Fruit fly (Drosophila melanogaster) whole organism, embryonic: ENCODE data around the gene bb8.

Experiments
- Antp ChIP-seq: fragments of 200-800 bp; sonication (Bioruptor generic); optimal IDR thresholded peaks from 3 replicates; lab custom pipeline; 2016; ENCODE audit warnings: missing biosample characterization, missing genetic modification characterization
- BEAF-32 ChIP-seq: fragments of 200-800 bp; sonication (Bioruptor generic); optimal IDR thresholded peaks from 3 replicates; lab custom pipeline; 2017; ENCODE audit warnings: missing biosample characterization, missing genetic modification characterization, mild to moderate bottlenecking, moderate library complexity, missing genetic modification reagents
- Bgb ChIP-seq: fragments of 200-800 bp; sonication (Bioruptor generic); IDR thresholded peaks from 2 replicates; pipeline ENCODE4 v1.3.6; 2022; ENCODE audit warnings: missing biosample characterization, missing genetic modification characterization; ENCODE audit not compliant: partially characterized antibody
- CG10209 ChIP-seq: fragments of 200-800 bp; sonication (Bioruptor generic); optimal IDR thresholded peaks from 3 replicates; lab custom pipeline; 2017; ENCODE audit warnings: missing biosample characterization, mild to moderate bottlenecking, missing genetic modification characterization, missing genetic modification reagents
- CG10462 ChIP-seq: fragments of 200-800 bp; sonication (Bioruptor generic); optimal IDR thresholded peaks from 2 replicates; lab custom pipeline; 2016; ENCODE audit warnings: missing biosample characterization, missing genetic modification characterization
- CG11085 ChIP-seq: fragments of 200-800 bp; sonication (Bioruptor generic); IDR thresholded peaks from 2 replicates; pipeline ENCODE4 v1.3.6; 2022; ENCODE audit warnings: missing biosample characterization, missing genetic modification characterization
- CG11093 ChIP-seq: fragments of 200-800 bp; sonication (Bioruptor generic); IDR thresholded peaks from 3 replicates; pipeline ENCODE4 v1.3.6; 2022; ENCODE audit warnings: missing biosample characterization, missing genetic modification characterization
- CG14965 ChIP-seq: fragments of 200-800 bp; sonication (Bioruptor generic); optimal IDR thresholded peaks from 2 replicates; lab custom pipeline; 2016; ENCODE audit warnings: missing biosample characterization, missing genetic modification characterization, borderline replicate concordance
- CG18011 ChIP-seq: fragments of 200-800 bp; sonication (Bioruptor generic); optimal IDR thresholded peaks from 2 replicates; lab custom pipeline; 2017; ENCODE audit warnings: missing biosample characterization, missing genetic modification characterization, mild to moderate bottlenecking, moderate library complexity, missing genotype
- CG3065 ChIP-seq: fragments of 200-800 bp; sonication (Bioruptor generic); optimal IDR thresholded peaks from 2 replicates; lab custom pipeline; 2016; ENCODE audit warnings: missing biosample characterization, missing genetic modification characterization
- CG34422 ChIP-seq: fragments of 200-800 bp; sonication (Bioruptor generic); IDR thresholded peaks from 3 replicates; pipeline ENCODE4 v1.3.6; 2022; ENCODE audit warnings: missing biosample characterization, missing genetic modification characterization
- CG3995 ChIP-seq: fragments of 200-800 bp; sonication (Bioruptor generic); optimal IDR thresholded peaks from 3 replicates; lab custom pipeline; 2016; ENCODE audit warnings: missing biosample characterization, missing genetic modification characterization
- CG4282 ChIP-seq: fragments of 200-800 bp; sonication (Bioruptor generic); optimal IDR thresholded peaks from 2 replicates; lab custom pipeline; 2016; ENCODE audit warnings: missing biosample characterization, missing genetic modification characterization
- CG4424 ChIP-seq: fragments of 200-800 bp; sonication (Bioruptor generic); optimal IDR thresholded peaks from 3 replicates; lab custom pipeline; 2016; ENCODE audit warnings: missing biosample characterization, missing genetic modification characterization
- CG5953 ChIP-seq: fragments of 200-800 bp; sonication (Bioruptor generic); IDR thresholded peaks from 2 replicates; pipeline ENCODE4 v1.3.6; 2022; ENCODE audit warnings: missing biosample characterization, missing genetic modification characterization
- CG8765 ChIP-seq: fragments of 200-800 bp; sonication (Bioruptor generic); IDR thresholded peaks from 2 replicates; pipeline ENCODE4 v1.3.6; 2022; ENCODE audit warnings: missing biosample characterization, missing genetic modification characterization
- CG9215 ChIP-seq: fragments of 200-800 bp; sonication (Bioruptor generic); IDR thresholded peaks from 2 replicates; pipeline ENCODE4 v1.3.6; 2022; ENCODE audit warnings: missing biosample characterization, missing genetic modification characterization
- D19A ChIP-seq: fragments of 200-800 bp; optimal IDR thresholded peaks from 3 replicates; lab custom pipeline; 2019; ENCODE audit warnings: missing biosample characterization, mild to moderate bottlenecking, missing genetic modification characterization, moderate library complexity
- Drgx ChIP-seq: fragments of 200-800 bp; sonication (Bioruptor generic); IDR thresholded peaks from 2 replicates; pipeline ENCODE4 v1.3.6; 2022; ENCODE audit warnings: missing biosample characterization, missing genetic modification characterization
- E2f1 ChIP-seq: fragments of 200-800 bp; sonication (Bioruptor generic); IDR thresholded peaks from 2 replicates; pipeline ENCODE4 v1.3.6; 2022; ENCODE audit warnings: missing biosample characterization, missing genetic modification characterization
- Fer1 ChIP-seq: fragments of 200-800 bp; sonication (Bioruptor generic); optimal IDR thresholded peaks from 2 replicates; lab custom pipeline; 2017; ENCODE audit warnings: missing biosample characterization, mild to moderate bottlenecking, missing genetic modification characterization
- Meics ChIP-seq: fragments of 200-800 bp; sonication (Bioruptor generic); optimal IDR thresholded peaks from 2 replicates; lab custom pipeline; 2017; ENCODE audit warnings: missing biosample characterization, mild to moderate bottlenecking, missing genetic modification characterization
- Myb ChIP-seq: fragments of 200-800 bp; sonication (Bioruptor generic); optimal IDR thresholded peaks from 2 replicates; lab custom pipeline; 2016; ENCODE audit warnings: missing biosample characterization, missing genetic modification characterization
- NC2β ChIP-seq: fragments of 200-800 bp; sonication (Bioruptor generic); optimal IDR thresholded peaks from 2 replicates; lab custom pipeline; 2016; ENCODE audit warnings: missing biosample characterization, missing genetic modification characterization
- NfI ChIP-seq: fragments of 200-800 bp; sonication (Bioruptor generic); optimal IDR thresholded peaks from 3 replicates; lab custom pipeline; 2018; ENCODE audit warnings: missing biosample characterization, mild to moderate bottlenecking, missing genetic modification characterization, moderate library complexity
- Spps ChIP-seq: fragments of 200-800 bp; sonication (Bioruptor generic); optimal IDR thresholded peaks from 2 replicates; lab custom pipeline; 2018; ENCODE audit warnings: missing biosample characterization, mild to moderate bottlenecking, missing genetic modification characterization
- Ssrp ChIP-seq: fragments of 200-800 bp; sonication (Bioruptor generic); optimal IDR thresholded peaks from 2 replicates; lab custom pipeline; 2018; ENCODE audit warnings: missing biosample characterization, mild to moderate bottlenecking, missing genetic modification characterization, moderate library complexity
- cas ChIP-seq: fragments of 200-800 bp; sonication (Bioruptor generic); IDR thresholded peaks from 2 replicates; pipeline ENCODE4 v1.3.6; 2022; ENCODE audit warnings: missing biosample characterization, missing genetic modification characterization
- caup ChIP-seq: fragments of 200-800 bp; sonication (Bioruptor generic); optimal IDR thresholded peaks from 3 replicates; lab custom pipeline; 2017; ENCODE audit warnings: missing biosample characterization, mild to moderate bottlenecking, missing genetic modification characterization, moderate library complexity; ENCODE audit not compliant: severe bottlenecking
- corto ChIP-seq: fragments of 200-800 bp; sonication (Bioruptor generic); optimal IDR thresholded peaks from 2 replicates; lab custom pipeline; 2016; ENCODE audit warnings: missing biosample characterization, mild to moderate bottlenecking, missing genetic modification characterization, moderate library complexity
- danr ChIP-seq: fragments of 200-800 bp; sonication (Bioruptor generic); IDR thresholded peaks from 2 replicates; pipeline ENCODE4 v1.3.6; 2022; ENCODE audit warnings: missing biosample characterization, missing genetic modification characterization
- fd96Cb ChIP-seq: fragments of 200-800 bp; sonication (Bioruptor generic); optimal IDR thresholded peaks from 2 replicates; lab custom pipeline; 2018; ENCODE audit warnings: missing biosample characterization, mild to moderate bottlenecking, missing genetic modification characterization, moderate library complexity
- gsb ChIP-seq: fragments of 200-800 bp; sonication (Bioruptor generic); IDR thresholded peaks from 2 replicates; pipeline ENCODE4 v1.3.6; 2022; ENCODE audit warnings: missing biosample characterization, missing genetic modification characterization
- hth ChIP-seq: fragments of >200 bp; optimal IDR thresholded peaks from 2 replicates; lab custom pipeline; 2017; ENCODE audit warnings: inconsistent platforms
- inv ChIP-seq: fragments of 200-800 bp; sonication (Bioruptor generic); IDR thresholded peaks from 2 replicates; pipeline ENCODE4 v1.3.6; 2022; ENCODE audit warnings: missing biosample characterization, missing genetic modification characterization; ENCODE audit not compliant: partially characterized antibody
- jumu ChIP-seq: fragments of 200-800 bp; sonication (Bioruptor generic); optimal IDR thresholded peaks from 3 replicates; lab custom pipeline; 2016; ENCODE audit warnings: missing biosample characterization, missing genetic modification characterization
- kah ChIP-seq: fragments of 200-800 bp; sonication (Bioruptor generic); optimal IDR thresholded peaks from 2 replicates; lab custom pipeline; 2018; ENCODE audit warnings: missing biosample characterization, mild to moderate bottlenecking, missing genetic modification characterization
- luna ChIP-seq: fragments of 200-800 bp; sonication (Bioruptor generic); optimal IDR thresholded peaks from 2 replicates; lab custom pipeline; 2016; ENCODE audit warnings: missing biosample characterization, missing genetic modification characterization
- maf-S ChIP-seq: fragments of 200-800 bp; sonication (Bioruptor generic); optimal IDR thresholded peaks from 2 replicates; lab custom pipeline; 2016; ENCODE audit warnings: missing biosample characterization, missing genetic modification characterization
- mam ChIP-seq: fragments of 200-800 bp; sonication (Bioruptor generic); optimal IDR thresholded peaks from 3 replicates; lab custom pipeline; 2016; ENCODE audit warnings: missing biosample characterization, missing genetic modification characterization
- onecut ChIP-seq: fragments of 200-800 bp; sonication (Bioruptor generic); IDR thresholded peaks from 2 replicates; pipeline ENCODE4 v1.3.6; 2022; ENCODE audit warnings: missing biosample characterization, missing genetic modification characterization
- ro ChIP-seq: fragments of 200-800 bp; sonication (Bioruptor generic); IDR thresholded peaks from 2 replicates; pipeline ENCODE4 v1.3.6; 2022; ENCODE audit warnings: missing biosample characterization, missing genetic modification characterization
- tna ChIP-seq: fragments of 200-800 bp; sonication (Bioruptor generic); IDR thresholded peaks from 2 replicates; pipeline ENCODE4 v1.3.6; 2022; ENCODE audit warnings: missing biosample characterization, missing genetic modification characterization; ENCODE audit not compliant: partially characterized antibody
- tup ChIP-seq: fragments of 200-800 bp; sonication (Bioruptor generic); optimal IDR thresholded peaks from 2 replicates; lab custom pipeline; 2016; ENCODE audit warnings: missing biosample characterization, mild to moderate bottlenecking, missing genetic modification characterization, moderate library complexity
- twi ChIP-seq: fragments of 200-800 bp; optimal IDR thresholded peaks from 2 replicates; lab custom pipeline; 2019; ENCODE audit warnings: missing biosample characterization, mild to moderate bottlenecking, missing genetic modification characterization, moderate library complexity
- unc-4 ChIP-seq: fragments of 200-800 bp; sonication (Bioruptor generic); IDR thresholded peaks from 2 replicates; pipeline ENCODE4 v1.3.6; 2022; ENCODE audit warnings: missing biosample characterization, missing genetic modification characterization; ENCODE audit not compliant: partially characterized antibody
- zen ChIP-seq: fragments of 200-800 bp; sonication (Bioruptor generic); optimal IDR thresholded peaks from 3 replicates; lab custom pipeline; 2018; ENCODE audit warnings: missing biosample characterization, mild to moderate bottlenecking, missing genetic modification characterization, moderate library complexity
- zfh2 ChIP-seq: fragments of 200-800 bp; sonication (Bioruptor generic); optimal IDR thresholded peaks from 2 replicates; lab custom pipeline; 2016; ENCODE audit warnings: missing biosample characterization, missing genetic modification characterization

bb8 gene

dm6 chr3R:23297132-23297862 is 7.3 kb upstream of the bb8 start (continued):
- no peak for TF ChIP-seq CG10462
- no peak for TF ChIP-seq NC2β (GFP tag; lab: Kevin White, UChicago)
- no peak for TF ChIP-seq twi (tag; lab: Kevin White, UChicago)
- TF ChIP-seq Antp (GFP tag; lab: Kevin White, UChicago), result no peak
- no peak for TF ChIP-seq CG18011
- no peak for TF ChIP-seq maf-S (GFP tag; lab: Kevin White, UChicago)
- no peak for TF ChIP-seq cas (GFP tag; lab: Robert Waterston, UW)
- no peak for TF ChIP-seq mam
- TF ChIP-seq tna (GFP tag; lab: Robert Waterston, UW), result no peak
- TF ChIP-seq Ssrp, result peak; percentile 45
- TF ChIP-seq gsb (GFP tag; lab: Robert Waterston, UW), result no peak
- no peak for TF ChIP-seq tup (GFP tag; lab: Kevin White, UChicago)
- no peak for TF ChIP-seq Myb (GFP tag; lab: Kevin White, UChicago)
- peak; percentile 39 for TF ChIP-seq zen (tag; lab: Kevin White, UChicago)
- TF ChIP-seq CG3065 (GFP tag; lab: Kevin White, UChicago), result no peak
- no peak for TF ChIP-seq CG11093 (GFP tag; lab: Robert Waterston, UW)
- TF ChIP-seq CG34422 (GFP tag; lab: Robert Waterston, UW), result no peak
- TF ChIP-seq inv, result no peak
- TF ChIP-seq hth (lab: Kevin White, UChicago), result no peak
- TF ChIP-seq ro (GFP tag; lab: Robert Waterston, UW), result no peak
- TF ChIP-seq Drgx (GFP tag; lab: Robert Waterston, UW), result no peak
- peak; percentile 45 for TF ChIP-seq CG4424 (GFP tag; lab: Kevin White, UChicago)
- TF ChIP-seq CG9215 (GFP tag; lab: Robert Waterston, UW), result no peak; the same call in 1 of the 2 replicates
- peak; percentile 13 for TF ChIP-seq CG10209 (GFP tag; lab: Kevin White, UChicago)
- no peak for TF ChIP-seq unc-4
- TF ChIP-seq NfI (GFP tag; lab: Kevin White, UChicago), result peak; percentile 38
- no peak for TF ChIP-seq jumu (GFP tag; lab: Kevin White, UChicago)
- TF ChIP-seq zfh2, result no peak
- no peak for TF ChIP-seq E2f1
- TF ChIP-seq CG8765 (GFP tag; lab: Robert Waterston, UW), result no peak
- peak; percentile 58 for TF ChIP-seq fd96Cb (tag; lab: Kevin White, UChicago)
- no peak for TF ChIP-seq CG11085 (GFP tag; lab: Robert Waterston, UW)
- TF ChIP-seq CG5953 (GFP tag; lab: Robert Waterston, UW), result 0 out of 2 replicates have a peak, but pooled peaks have one; percentile 6
- TF ChIP-seq CG4282 (GFP tag; lab: Kevin White, UChicago), result no peak
- no peak for TF ChIP-seq Bgb (GFP tag; lab: Robert Waterston, UW)
- no peak for TF ChIP-seq BEAF-32
- peak; percentile 13 for TF ChIP-seq caup (GFP tag; lab: Kevin White, UChicago)
- no peak for TF ChIP-seq CG3995 (GFP tag; lab: Kevin White, UChicago)
- no peak for TF ChIP-seq D19A
- peak; percentile 9 for TF ChIP-seq corto (GFP tag; lab: Kevin White, UChicago)
- no peak for TF ChIP-seq CG14965 (GFP tag; lab: Kevin White, UChicago)
- no peak for TF ChIP-seq onecut
- no peak for TF ChIP-seq luna (GFP tag; lab: Kevin White, UChicago)
- TF ChIP-seq Meics (GFP tag; lab: Kevin White, UChicago), result peak; percentile 24
- TF ChIP-seq Spps, result peak; percentile 23
- TF ChIP-seq Fer1 (GFP tag; lab: Kevin White, UChicago), result no peak
- TF ChIP-seq kah (GFP tag; lab: Kevin White, UChicago), result no peak
- TF ChIP-seq danr (GFP tag; lab: Robert Waterston, UW), result no peak
